Worm (Caenorhabditis elegans) whole organism, midembryonic: ENCODE data around the gene T01B10.5.
"Not testable (repeated sequence)": the region's sequence is repeated elsewhere in the genome, so short reads cannot be mapped to it uniquely, and the experiment has no call there.

Experiments used
- T22C8.4 ChIP-seq: fragments of 200-800 bp; sonication (Bioruptor generic); IDR thresholded peaks from 2 replicates; pipeline ENCODE4 v1.3.6; 2022; ENCODE audit warnings: missing genetic modification characterization, missing compliant biosample characterization
- flt-1 ChIP-seq: fragments of 200-800 bp; sonication (Bioruptor generic); IDR thresholded peaks from 2 replicates; pipeline ENCODE4 v1.3.6; 2022; ENCODE audit warnings: missing genetic modification characterization, missing compliant biosample characterization
- med-1 ChIP-seq: sonication (generic microtip); optimal IDR thresholded peaks from 2 replicates; lab custom pipeline; 2017; ENCODE audit warnings: missing genetic modification characterization, mild to moderate bottlenecking, missing compliant biosample characterization, antibody characterized with exemption, missing genetic modification reagents; ENCODE audit not compliant: insufficient read depth
- tab-1 ChIP-seq: fragments of 200-800 bp; sonication (Bioruptor generic); IDR thresholded peaks from 2 replicates; pipeline ENCODE4 v1.3.6; 2022; ENCODE audit warnings: missing genetic modification characterization, missing compliant biosample characterization
- ztf-23 ChIP-seq: fragments of 200-800 bp; sonication (Bioruptor generic); IDR thresholded peaks from 2 replicates; pipeline ENCODE4 v1.3.6; 2022; ENCODE audit warnings: missing genetic modification reagents, missing genetic modification characterization, missing compliant biosample characterization
- ztf-29 ChIP-seq: fragments of 200-800 bp; sonication (Bioruptor generic); IDR thresholded peaks from 2 replicates; pipeline ENCODE4 v1.3.6; 2022; ENCODE audit warnings: missing genetic modification reagents, missing genetic modification characterization, missing compliant biosample characterization

DNA sequence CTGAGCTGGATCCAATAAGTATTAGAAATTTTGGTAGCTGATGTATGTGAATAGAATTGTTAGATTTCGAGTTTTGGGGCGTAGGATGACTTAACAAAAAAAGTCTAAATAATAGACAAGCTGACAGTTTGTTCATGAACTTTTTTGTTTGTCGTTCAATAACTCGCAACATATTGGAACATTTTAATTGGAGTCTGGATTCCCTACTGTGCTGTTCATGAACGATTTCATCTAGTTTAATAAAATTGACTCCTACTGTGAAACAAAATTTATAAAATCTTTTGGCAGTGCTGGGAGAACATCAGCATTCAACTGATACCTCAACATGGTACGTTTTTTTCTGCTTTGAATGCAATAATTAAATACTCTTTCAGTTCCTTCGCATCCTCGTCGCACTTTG, 46.5 kb downstream of the T01B10.5 start, which contains the start of gene nspc-7:
- TF ChIP-seq T22C8.4 (GFP tag; lab: Robert Waterston, UW); ztf-23 (GFP tag; lab: Robert Waterston, UW); ztf-29 (GFP tag; lab: Robert Waterston, UW); flt-1 (GFP tag; lab: Robert Waterston, UW); med-1 (GFP tag; lab: Kevin White, UChicago); tab-1: not testable (repeated sequence)
